Worm (Caenorhabditis elegans) whole organism, young adult: ENCODE results near the gene srh-180.

Source experiments
- B0019.2 ChIP-seq: fragments of 200-800 bp; sonication (Bioruptor generic); conservative IDR thresholded peaks from 2 replicates; pipeline ENCODE4 v1.3.6; 2022; ENCODE audit warnings: missing genetic modification reagents, missing genetic modification characterization, missing compliant biosample characterization
- D2030.7 ChIP-seq: fragments of 200-800 bp; sonication (Bioruptor generic); IDR thresholded peaks from 2 replicates; pipeline ENCODE4 v1.3.6; 2022; ENCODE audit warnings: missing genetic modification reagents, missing genetic modification characterization, missing compliant biosample characterization
- F49E8.2 ChIP-seq: sonication (generic microtip); optimal IDR thresholded peaks from 3 replicates; lab custom pipeline; 2017; ENCODE audit warnings: missing genetic modification characterization, mild to moderate bottlenecking, missing compliant biosample characterization, antibody characterized with exemption, moderate library complexity; ENCODE audit not compliant: insufficient read depth
- ZK185.1 ChIP-seq: sonication (generic microtip); optimal IDR thresholded peaks from 2 replicates; lab custom pipeline; 2016; ENCODE audit warnings: mild to moderate bottlenecking, missing genetic modification characterization, missing compliant biosample characterization; ENCODE audit not compliant: poor library complexity, severe bottlenecking
- attf-6 ChIP-seq: fragments of 200-800 bp; sonication (Bioruptor generic); IDR thresholded peaks from 2 replicates; pipeline ENCODE4 v1.3.6; 2022; ENCODE audit warnings: missing genetic modification reagents, missing genetic modification characterization, missing compliant biosample characterization
- him-1 ChIP-seq: sonication (generic microtip); optimal IDR thresholded peaks from 2 replicates; lab custom pipeline; 2016; ENCODE audit warnings: missing genotype, missing genetic modification reagents, missing genetic modification characterization, missing compliant biosample characterization
- hmg-1.2 ChIP-seq: fragments of 200-800 bp; sonication (Bioruptor generic); IDR thresholded peaks from 2 replicates; pipeline ENCODE4 v1.3.6; 2022; ENCODE audit warnings: missing genetic modification reagents, missing genetic modification characterization, missing compliant biosample characterization
- let-607 ChIP-seq, 2 experiments: fragments of 200-800 bp in 1 of 2; sonication (Bioruptor generic) in 1 of 2; sonication (generic microtip) in 1 of 2; optimal IDR thresholded peaks; 2 replicates each; lab custom pipeline; 2016 to 2018; ENCODE audit warnings: mild to moderate bottlenecking in 2 of 2, missing compliant biosample characterization in 2 of 2, missing genetic modification characterization in 2 of 2, moderate library complexity in 2 of 2, missing genotype in 1 of 2
- nfya-1 ChIP-seq: sonication (generic microtip); optimal IDR thresholded peaks from 2 replicates; lab custom pipeline; 2017; ENCODE audit warnings: antibody characterized with exemption, missing compliant biosample characterization, missing genetic modification characterization, borderline replicate concordance; ENCODE audit not compliant: insufficient read depth
- pha-4 ChIP-seq: fragments of 150-350 bp; sonication (generic microtip); optimal IDR thresholded peaks from 2 replicates; lab custom pipeline; 2014; ENCODE audit warnings: missing biosample characterization, missing genetic modification reagents, missing genetic modification characterization
- snpc-1.1 ChIP-seq: sonication (generic microtip); optimal IDR thresholded peaks from 2 replicates; lab custom pipeline; 2017; ENCODE audit warnings: missing genetic modification characterization, mild to moderate bottlenecking, missing compliant biosample characterization, antibody characterized with exemption, moderate library complexity, missing genotype, missing genetic modification reagents; ENCODE audit not compliant: insufficient read depth
- snpc-4 ChIP-seq, 5 experiments: fragments of 150-350 bp in 1 of 5; sonication (generic microtip) in 4 of 5; optimal IDR thresholded peaks; 2 replicates each; lab custom pipeline; 2014 to 2018; ENCODE audit warnings: missing genetic modification characterization in 5 of 5, missing biosample characterization in 3 of 5, antibody characterized with exemption in 2 of 5, mild to moderate bottlenecking in 2 of 5, missing compliant biosample characterization in 2 of 5, missing genotype in 2 of 5, moderate library complexity in 2 of 5, missing genetic modification reagents in 1 of 5
- somi-1 ChIP-seq: fragments of 200-800 bp; sonication (Bioruptor generic); optimal IDR thresholded peaks from 2 replicates; lab custom pipeline; 2018; ENCODE audit warnings: mild to moderate bottlenecking, missing genetic modification characterization, missing compliant biosample characterization
- ztf-25 ChIP-seq: fragments of 200-800 bp; sonication (Bioruptor generic); IDR thresholded peaks from 2 replicates; pipeline ENCODE4 v1.3.6; 2022; ENCODE audit warnings: missing genetic modification reagents, missing genetic modification characterization, missing compliant biosample characterization

DNA sequence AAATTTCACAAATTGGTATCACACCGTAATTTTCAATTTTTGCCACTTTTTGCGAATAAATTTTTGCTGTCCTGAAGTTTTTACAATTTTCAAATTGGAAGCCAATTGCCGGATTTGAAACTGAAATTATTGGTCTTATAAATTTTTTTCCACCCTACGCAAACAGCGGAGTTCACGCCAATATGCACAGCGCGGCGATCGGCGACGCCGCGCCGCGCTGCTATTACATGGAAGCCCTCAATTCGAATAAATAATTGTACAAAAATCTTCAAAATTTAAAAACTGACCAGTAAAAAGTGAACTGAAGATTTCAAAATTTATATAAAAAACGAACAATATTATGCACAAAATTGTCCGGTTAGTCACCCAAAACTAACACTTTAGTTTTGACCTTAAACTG is 17.5 kb upstream of the srh-180 start:
- TF ChIP-seq let-607 (tag; optimal IDR thresholded peaks at IDR 0.05; lab: Kevin White, UChicago) (no peak), snpc-4 (GFP tag; optimal IDR thresholded peaks at IDR 0.05; lab: Kevin White, UChicago) (no peak), snpc-4 (tag; optimal IDR thresholded peaks at IDR 0.05; lab: Kevin White, UChicago) (no peak), F49E8.2 (tag; lab: Kevin White, UChicago) (no peak), him-1 (tag; lab: Kevin White, UChicago) (no peak), D2030.7 (GFP tag; lab: Robert Waterston, UW) (no peak), ztf-25 (GFP tag; lab: Robert Waterston, UW) (no peak), hmg-1.2 (no peak), attf-6 (GFP tag; lab: Robert Waterston, UW) (no peak), pha-4 (tag; lab: Kevin White, UChicago) (no peak), snpc-1.1 (tag; lab: Kevin White, UChicago) (no peak), ZK185.1 (tag; lab: Kevin White, UChicago) (no peak), B0019.2 (no peak), somi-1 (GFP tag; lab: Kevin White, UChicago) (no peak), nfya-1 (tag; lab: Kevin White, UChicago) (no peak)
